Fruit fly (Drosophila melanogaster): Measurements from ENCODE around the gene scrib.

DNA sequence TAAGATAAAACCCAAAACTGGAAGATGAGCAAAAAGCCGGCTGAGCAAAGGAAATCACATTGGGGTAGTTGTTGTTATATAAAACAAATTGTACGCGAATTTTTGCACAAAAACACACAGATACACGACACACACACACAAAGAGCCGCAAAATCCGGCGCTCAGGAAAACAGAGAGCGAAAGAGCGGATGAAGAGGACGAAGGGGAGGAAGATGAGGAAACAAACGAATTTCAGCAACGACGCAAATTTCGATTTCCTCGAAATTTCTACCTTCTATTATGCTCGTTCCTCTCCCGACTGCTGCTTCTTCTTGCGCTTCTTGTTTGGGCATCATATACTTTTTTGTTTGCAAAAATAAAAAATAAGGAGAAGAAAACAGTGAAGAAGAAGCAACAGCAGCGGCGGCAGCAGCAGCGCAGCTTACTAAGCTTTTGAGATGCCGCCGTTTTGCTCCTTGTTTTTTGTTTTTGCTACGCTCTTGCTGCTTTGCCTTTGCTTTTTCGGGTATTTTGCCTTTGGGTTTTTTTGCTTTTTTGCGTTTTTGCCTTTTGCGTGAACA, 2.1 kb upstream of the scrib start:
- no peak for TF ChIP-seq Myc (optimal IDR thresholded peaks at IDR 0.05)
- TF ChIP-seq psq (optimal IDR thresholded peaks at IDR 0.05), result no peak
- TF ChIP-seq ttk (optimal IDR thresholded peaks at IDR 0.05), result no peak
- no peak for TF ChIP-seq h (optimal IDR thresholded peaks at IDR 0.05)
